Fruit fly (Drosophila melanogaster): Measurements from ENCODE around the gene P5cr.
A peak's percentile ranks its signal among the peaks of the same experiment; 100 is the strongest.

The P5cr gene

dm6 chr3R:19054839-19055238 is 26.1 kb downstream of the P5cr start:
- peak; percentile 82 for TF ChIP-seq twi (tag; optimal IDR thresholded peaks at IDR 0.05)
- peak; percentile 56 for TF ChIP-seq CG4360 (GFP tag; IDR thresholded peaks at IDR 0.05)
- TF ChIP-seq tgo (GFP tag; IDR thresholded peaks at IDR 0.05): no peak
- no peak for TF ChIP-seq Rx (GFP tag; IDR thresholded peaks at IDR 0.05)
- TF ChIP-seq D19A (tag; optimal IDR thresholded peaks at IDR 0.05): no peak
- no peak for TF ChIP-seq so (GFP tag; IDR thresholded peaks at IDR 0.05)
- no peak for TF ChIP-seq CG16863 (GFP tag; optimal IDR thresholded peaks at IDR 0.05)
- TF ChIP-seq CG34376 (GFP tag; optimal IDR thresholded peaks at IDR 0.05): no peak
- TF ChIP-seq CG32767 (GFP tag; IDR thresholded peaks at IDR 0.05): no peak
- TF ChIP-seq E2f1 (GFP tag; IDR thresholded peaks at IDR 0.05): no peak
- no peak for TF ChIP-seq CG14860 (GFP tag; IDR thresholded peaks at IDR 0.05; ENCODE audit: partially characterized antibody)
- TF ChIP-seq TFAM (GFP tag; optimal IDR thresholded peaks at IDR 0.05): no peak
- TF ChIP-seq dmrt99B (tag; optimal IDR thresholded peaks at IDR 0.05): no peak
- TF ChIP-seq tna (GFP tag; IDR thresholded peaks at IDR 0.05; ENCODE audit: partially characterized antibody): no peak
- TF ChIP-seq CG2199 (GFP tag; IDR thresholded peaks at IDR 0.05): 0 out of 3 replicates have a peak, but pooled peaks have one; percentile 33
- TF ChIP-seq CG7372 (GFP tag; IDR thresholded peaks at IDR 0.05): no peak
- no peak for TF ChIP-seq HLH3B (GFP tag; IDR thresholded peaks at IDR 0.05)
- TF ChIP-seq yki (optimal IDR thresholded peaks at IDR 0.05): no peak

dm6 chr3R:19056884-19057283 is 28.2 kb downstream of the P5cr start:
- no peak for TF ChIP-seq CG31441 (GFP tag; IDR thresholded peaks at IDR 0.05)
- no peak for TF ChIP-seq sd (tag; optimal IDR thresholded peaks at IDR 0.05)
- 0 out of 3 replicates have a peak, but pooled peaks have one; percentile 21 for TF ChIP-seq dysf (GFP tag; IDR thresholded peaks at IDR 0.05)
- TF ChIP-seq Dbx (GFP tag; IDR thresholded peaks at IDR 0.05): no peak
- 0 out of 3 replicates have a peak, but pooled peaks have one; percentile 40 for TF ChIP-seq CG2199 (GFP tag; IDR thresholded peaks at IDR 0.05)
- TF ChIP-seq knrl (GFP tag; IDR thresholded peaks at IDR 0.05; ENCODE audit: partially characterized antibody): no peak
- TF ChIP-seq wdn (GFP tag; IDR thresholded peaks at IDR 0.05): no peak
- peak; percentile 34 for TF ChIP-seq ATbp (GFP tag; optimal IDR thresholded peaks at IDR 0.05)
- no peak for TF ChIP-seq HLH3B (GFP tag; IDR thresholded peaks at IDR 0.05)
- TF ChIP-seq pan (optimal IDR thresholded peaks at IDR 0.05): no peak
- no peak for TF ChIP-seq pan (GFP tag; optimal IDR thresholded peaks at IDR 0.05 in 1 of 2, IDR thresholded peaks at IDR 0.05 in 1 of 2)
- no peak for TF ChIP-seq dmrt11E (tag; optimal IDR thresholded peaks at IDR 0.05)
- peak; percentile 13; the same call in 1 of the 2 replicates for TF ChIP-seq vvl (GFP tag; IDR thresholded peaks at IDR 0.05)
- TF ChIP-seq Chrac-16 (GFP tag; optimal IDR thresholded peaks at IDR 0.05): no peak
- no peak for TF ChIP-seq disco-r (GFP tag; optimal IDR thresholded peaks at IDR 0.05)
- TF ChIP-seq CG15269 (tag; optimal IDR thresholded peaks at IDR 0.05): no peak
- 0 out of 2 replicates have a peak, but pooled peaks have one; percentile 18 for TF ChIP-seq chm (GFP tag; IDR thresholded peaks at IDR 0.05)
- TF ChIP-seq CG34224 (GFP tag; IDR thresholded peaks at IDR 0.05; ENCODE audit: partially characterized antibody): no peak
- peak; percentile 68 for TF ChIP-seq Med (GFP tag)
- no peak for TF ChIP-seq CG2116 (GFP tag; optimal IDR thresholded peaks at IDR 0.05)
- no peak for TF ChIP-seq hb (GFP tag; IDR thresholded peaks at IDR 0.05; ENCODE audit: partially characterized antibody)
- TF ChIP-seq Fer2 (tag; optimal IDR thresholded peaks at IDR 0.05): no peak
- no peak for TF ChIP-seq Atf3 (GFP tag; optimal IDR thresholded peaks at IDR 0.05)
- no peak for TF ChIP-seq bsh (GFP tag; optimal IDR thresholded peaks at IDR 0.05)
- TF ChIP-seq maf-S (GFP tag; optimal IDR thresholded peaks at IDR 0.05): no peak
- TF ChIP-seq Blimp-1 (GFP tag; optimal IDR thresholded peaks at IDR 0.05): no peak
- no peak for TF ChIP-seq CG13894 (tag; optimal IDR thresholded peaks at IDR 0.05)
- no peak for TF ChIP-seq CG15073 (GFP tag; optimal IDR thresholded peaks at IDR 0.05)
- TF ChIP-seq sens (GFP tag): no peak
- TF ChIP-seq CG16815 (GFP tag; optimal IDR thresholded peaks at IDR 0.05): no peak
- no peak for TF ChIP-seq CG34422 (GFP tag; IDR thresholded peaks at IDR 0.05)
- no peak for TF ChIP-seq CG7928 (GFP tag; optimal IDR thresholded peaks at IDR 0.05)
- no peak for TF ChIP-seq az2 (GFP tag; optimal IDR thresholded peaks at IDR 0.05)
- no peak for TF ChIP-seq cas (GFP tag; IDR thresholded peaks at IDR 0.05)
- no peak for TF ChIP-seq Dad (GFP tag; optimal IDR thresholded peaks at IDR 0.05)
- TF ChIP-seq CG11696 (GFP tag; IDR thresholded peaks at IDR 0.05): 0 out of 2 replicates have a peak, but pooled peaks have one; percentile 34
